Worm (Caenorhabditis elegans): ENCODE measurements around the gene srd-11.
A peak's percentile ranks its signal among the peaks of the same experiment; 100 is the strongest.

srd-11 gene

ce11 chrV:13656346-13657254 is 36.9 kb upstream of the srd-11 start (continued):
- TF ChIP-seq ces-1 (GFP tag; optimal IDR thresholded peaks at IDR 0.05) (no peak), madf-9 (GFP tag; conservative IDR thresholded peaks at IDR 0.05) (no peak), dmd-6 (GFP tag; IDR thresholded peaks at IDR 0.05) (peak; percentile 86), rbr-2 (tag; optimal IDR thresholded peaks at IDR 0.05) (peak; percentile 1), F37D6.2 (tag; optimal IDR thresholded peaks at IDR 0.05) (no peak), ama-1 (optimal IDR thresholded peaks at IDR 0.05) (peak; percentile 91), saeg-2 (GFP tag; IDR thresholded peaks at IDR 0.05) (peak; percentile 52), ceh-28 (tag; optimal IDR thresholded peaks at IDR 0.05) (no peak), aha-1 (tag) (peak; percentile 99), Y105C5A.15 (GFP tag; IDR thresholded peaks at IDR 0.05) (0 out of 2 replicates have a peak, but pooled peaks have one; percentile 44), F44E2.7 (GFP tag; IDR thresholded peaks at IDR 0.05) (no peak), hlh-30 (tag; optimal IDR thresholded peaks at IDR 0.05; ENCODE audit: insufficient read depth) (peak; percentile 83), nhr-10 (tag; optimal IDR thresholded peaks at IDR 0.05) (peak; percentile 84), gei-8 (GFP tag; optimal IDR thresholded peaks at IDR 0.05) (peak; percentile 69), mdl-1 (tag; optimal IDR thresholded peaks at IDR 0.05) (peak; percentile 72 to 93), nhr-102 (tag; optimal IDR thresholded peaks at IDR 0.05) (peak; percentile 86), nhr-76 (tag; optimal IDR thresholded peaks at IDR 0.05) (no peak), daf-8 (GFP tag; IDR thresholded peaks at IDR 0.05) (no peak), fos-1 (tag; optimal IDR thresholded peaks at IDR 0.05) (no peak), lsy-2 (tag; optimal IDR thresholded peaks at IDR 0.05) (peak; percentile 46 to 51), zip-11 (GFP tag; IDR thresholded peaks at IDR 0.05) (no peak), ceh-32 (tag; optimal IDR thresholded peaks at IDR 0.05; ENCODE audit: poor library complexity) (no peak), Y5F2A.4 (GFP tag; optimal IDR thresholded peaks at IDR 0.05) (peak; percentile 10), zfp-3 (GFP tag; conservative IDR thresholded peaks at IDR 0.05) (peak; percentile 80), Y48G9A.11 (GFP tag; IDR thresholded peaks at IDR 0.05) (no peak), ZK546.5 (tag; optimal IDR thresholded peaks at IDR 0.05) (no peak), tra-1 (GFP tag; IDR thresholded peaks at IDR 0.05) (peak; percentile 78; the same call in 1 of the 2 replicates), nhr-42 (GFP tag; IDR thresholded peaks at IDR 0.05) (0 out of 2 replicates have a peak, but pooled peaks have one; percentile 32), mep-1 (tag; optimal IDR thresholded peaks at IDR 0.05) (peak; percentile 80), nhr-237 (tag; optimal IDR thresholded peaks at IDR 0.05) (no peak), daf-19 (GFP tag; conservative IDR thresholded peaks at IDR 0.05) (no peak), arid-1 (GFP tag; conservative IDR thresholded peaks at IDR 0.05) (no peak; the same call in 1 of the 2 replicates), snpc-4 (tag; optimal IDR thresholded peaks at IDR 0.05) (no peak), nhr-11 (tag; optimal IDR thresholded peaks at IDR 0.05) (peak; percentile 3), daf-16 (GFP tag; optimal IDR thresholded peaks at IDR 0.05) (peak in 1 of 2 experiments; percentile 63), daf-16 (tag; optimal IDR thresholded peaks at IDR 0.05) (peak; percentile 91), dpl-1 (GFP tag; optimal IDR thresholded peaks at IDR 0.05) (peak; percentile 40), set-16 (GFP tag; IDR thresholded peaks at IDR 0.05) (peak; percentile 28; the same call in 1 of the 2 replicates), D1046.2 (GFP tag; IDR thresholded peaks at IDR 0.05) (no peak), lin-29 (GFP tag; IDR thresholded peaks at IDR 0.05) (no peak), aly-2 (tag; optimal IDR thresholded peaks at IDR 0.05) (no peak), hmg-1.1 (GFP tag; IDR thresholded peaks at IDR 0.05) (0 out of 2 replicates have a peak, but pooled peaks have one; percentile 24), skn-1 (tag; optimal IDR thresholded peaks at IDR 0.05) (no peak), zag-1 (tag; optimal IDR thresholded peaks at IDR 0.05) (no peak), ctbp-1 (GFP tag; IDR thresholded peaks at IDR 0.05) (no peak), spr-1 (tag; optimal IDR thresholded peaks at IDR 0.05) (peak; percentile 9), F26F4.8 (GFP tag; conservative IDR thresholded peaks at IDR 0.05) (0 out of 2 replicates have a peak, but pooled peaks have one; percentile 6), T20F7.1 (GFP tag; optimal IDR thresholded peaks at IDR 0.05) (peak; percentile 32), dmd-9 (GFP tag; IDR thresholded peaks at IDR 0.05) (no peak), lin-38 (GFP tag; IDR thresholded peaks at IDR 0.05) (peak; percentile 6; the same call in 1 of the 2 replicates)

Data from whole organism, L4 larva.